Fruit fly (Drosophila melanogaster) S2 (cell line): Measurements from ENCODE around the gene Targ2.

Experiments
- CG8478 ChIP-seq: fragments of >200 bp; optimal IDR thresholded peaks from 2 replicates; lab custom pipeline; 2018
- CTCF ChIP-seq, 2 experiments: fragments of >200 bp; optimal IDR thresholded peaks; 2 replicates each; lab custom pipeline; 2018

dm6 chr3L:21220100-21220499 lies 17.1 kb upstream of the Targ2 start, which contains the start of gene CG43219:
- TF ChIP-seq CTCF (optimal IDR thresholded peaks at IDR 0.05; lab: Kevin White, UChicago) (no peak), CG8478 (lab: Kevin White, UChicago) (no peak)
